Fruit fly (Drosophila melanogaster): ENCODE data around the gene PIG-K.

PIG-K gene

DNA sequence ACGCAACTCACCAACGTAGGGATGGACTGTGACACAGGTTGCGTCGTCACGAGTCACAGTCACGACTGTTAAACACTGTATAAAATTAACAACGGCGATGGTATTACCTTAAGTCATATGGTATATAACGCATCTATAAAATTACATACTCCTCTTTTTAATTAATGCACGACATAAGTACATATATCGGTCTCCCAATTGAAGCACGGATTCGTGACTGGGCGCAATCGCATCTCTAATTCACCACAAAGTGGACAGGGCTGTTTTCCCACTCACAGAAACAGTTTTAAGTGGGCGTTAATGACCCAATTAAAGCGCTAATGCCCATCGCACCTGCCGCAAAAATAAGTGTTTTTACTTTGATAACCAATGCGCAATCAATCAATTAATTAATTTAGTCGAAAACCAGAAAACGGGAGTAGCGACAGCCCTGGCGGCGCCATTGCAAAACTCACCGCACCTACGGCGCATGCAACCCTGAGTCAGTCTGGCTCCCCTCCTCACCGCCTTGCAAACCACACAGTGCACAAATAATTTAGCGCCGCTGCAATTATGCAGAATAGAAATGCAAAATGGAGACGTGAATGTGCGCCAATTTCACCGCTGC lies 32.3 kb upstream of the PIG-K start, which contains the start of gene CG4313 (continued):
- TF ChIP-seq CG6272 (GFP tag; IDR thresholded peaks at IDR 0.05) (peak; percentile 76), CG13424 (tag; optimal IDR thresholded peaks at IDR 0.05) (peak; percentile 77), Bgb (GFP tag; IDR thresholded peaks at IDR 0.05; ENCODE audit: partially characterized antibody) (peak; percentile 69), cato (GFP tag; optimal IDR thresholded peaks at IDR 0.05; ENCODE audit: borderline replicate concordance) (peak; percentile 35), aop (GFP tag; IDR thresholded peaks at IDR 0.05) (no peak), ftz-f1 (GFP tag; optimal IDR thresholded peaks at IDR 0.05) (no peak), repo (GFP tag; optimal IDR thresholded peaks at IDR 0.05) (peak; percentile 52), klu (GFP tag; IDR thresholded peaks at IDR 0.05) (peak; percentile 73), dimm (GFP tag; IDR thresholded peaks at IDR 0.05) (no peak), chinmo (GFP tag; IDR thresholded peaks at IDR 0.05; ENCODE audit: partially characterized antibody) (peak; percentile 41; the same call in 1 of the 4 replicates), Usf (GFP tag; optimal IDR thresholded peaks at IDR 0.05) (peak; percentile 29), CG6813 (GFP tag; optimal IDR thresholded peaks at IDR 0.05) (no peak), CG11723 (GFP tag; optimal IDR thresholded peaks at IDR 0.05) (peak; percentile 37), gsb-n (tag; optimal IDR thresholded peaks at IDR 0.05) (peak; percentile 37), nerfin-1 (tag; optimal IDR thresholded peaks at IDR 0.05) (peak; percentile 45), pum (GFP tag; optimal IDR thresholded peaks at IDR 0.05) (peak; percentile 67), CG17385 (GFP tag; optimal IDR thresholded peaks at IDR 0.05) (peak; percentile 44), CG43689 (GFP tag; IDR thresholded peaks at IDR 0.05) (no peak), Kr (GFP tag; optimal IDR thresholded peaks at IDR 0.05) (no peak), NfI (GFP tag; optimal IDR thresholded peaks at IDR 0.05) (peak; percentile 58), bbx (GFP tag; IDR thresholded peaks at IDR 0.05; ENCODE audit: partially characterized antibody) (peak; percentile 80), Sry-β (GFP tag; optimal IDR thresholded peaks at IDR 0.05) (peak; percentile 80), CG6254 (GFP tag; optimal IDR thresholded peaks at IDR 0.05) (peak; percentile 4), al (GFP tag; IDR thresholded peaks at IDR 0.05) (peak; percentile 52; the same call in 1 of the 2 replicates), CG3407 (GFP tag; optimal IDR thresholded peaks at IDR 0.05) (peak; percentile 26), HLH4C (GFP tag; IDR thresholded peaks at IDR 0.05; ENCODE audit: partially characterized antibody) (peak; percentile 82), crp (GFP tag; optimal IDR thresholded peaks at IDR 0.05) (peak in 1 of 2 experiments; percentile 10), CG8388 (GFP tag; optimal IDR thresholded peaks at IDR 0.05) (peak; percentile 39), Optix (GFP tag; IDR thresholded peaks at IDR 0.05) (0 out of 3 replicates have a peak, but pooled peaks have one; percentile 48), CkIIα-i1 (GFP tag; IDR thresholded peaks at IDR 0.05) (no peak), CG17361 (GFP tag; IDR thresholded peaks at IDR 0.05) (peak; percentile 79), CG4328 (GFP tag; optimal IDR thresholded peaks at IDR 0.05) (peak; percentile 61), sim (GFP tag; IDR thresholded peaks at IDR 0.05) (no peak), da (GFP tag; optimal IDR thresholded peaks at IDR 0.05) (peak; percentile 20), CG9437 (GFP tag; optimal IDR thresholded peaks at IDR 0.05) (peak; percentile 57), oc (tag; optimal IDR thresholded peaks at IDR 0.05) (no peak), grau (tag; optimal IDR thresholded peaks at IDR 0.05) (peak; percentile 75), Bteb2 (GFP tag; optimal IDR thresholded peaks at IDR 0.05) (peak; percentile 23), Max (GFP tag; optimal IDR thresholded peaks at IDR 0.05) (peak; percentile 56), Blimp-1 (GFP tag; optimal IDR thresholded peaks at IDR 0.05) (peak; percentile 44), CG8478 (optimal IDR thresholded peaks at IDR 0.05) (no peak), rib (GFP tag; IDR thresholded peaks at IDR 0.05) (no peak), CG3838 (GFP tag; optimal IDR thresholded peaks at IDR 0.05) (no peak), sna (GFP tag; IDR thresholded peaks at IDR 0.05; ENCODE audit: partially characterized antibody) (peak; percentile 83), CG2129 (GFP tag; IDR thresholded peaks at IDR 0.05; ENCODE audit: partially characterized antibody) (peak; percentile 88), ken (GFP tag; IDR thresholded peaks at IDR 0.05) (peak; percentile 55; the same call in 1 of the 3 replicates), CG15514 (GFP tag; optimal IDR thresholded peaks at IDR 0.05) (peak; percentile 49), crc (GFP tag; optimal IDR thresholded peaks at IDR 0.05) (peak; percentile 46), CG31388 (GFP tag; optimal IDR thresholded peaks at IDR 0.05) (peak; percentile 28)
